Worm (Caenorhabditis elegans) whole organism, L4/young adult: ENCODE results near the gene pes-4.

Source experiments
- W03F9.2 ChIP-seq: fragments of 150-350 bp; optimal IDR thresholded peaks from 2 replicates; lab custom pipeline; 2014; ENCODE audit warnings: missing biosample characterization, missing genetic modification characterization
- dao-5 ChIP-seq: sonication (generic microtip); optimal IDR thresholded peaks from 2 replicates; lab custom pipeline; 2016; ENCODE audit warnings: missing genotype, missing genetic modification characterization, moderate library complexity, missing compliant biosample characterization
- him-1 ChIP-seq: sonication (generic microtip); optimal IDR thresholded peaks from 2 replicates; lab custom pipeline; 2016; ENCODE audit warnings: missing genotype, missing genetic modification reagents, missing genetic modification characterization, missing compliant biosample characterization

pes-4 gene

ce11 chrIII:1238704-1239103, 8.6 kb upstream of the pes-4 start, which contains the start of gene fbxa-61:
Gene fbxa-61, plus strand, starts transcription at chrIII:1239048.
- TF ChIP-seq him-1 (tag; lab: Kevin White, UChicago) (no peak), W03F9.2 (tag; lab: Kevin White, UChicago) (no peak), dao-5 (tag; lab: Kevin White, UChicago) (no peak)

- no peak for TF ChIP-seq dao-5 (tag; lab: Kevin White, UChicago)
- no peak for TF ChIP-seq him-1 (tag; lab: Kevin White, UChicago)
- TF ChIP-seq W03F9.2 (tag; lab: Kevin White, UChicago) = no peak
Observed at ce11 chrIII:1231186-1231585, 1.1 kb upstream of the pes-4 start.

- TF ChIP-seq him-1 (tag; lab: Kevin White, UChicago) (no peak), W03F9.2 (tag; lab: Kevin White, UChicago) (no peak), dao-5 (tag; lab: Kevin White, UChicago) (no peak)
Observed at ce11 chrIII:1230672-1231071, 598 bp upstream of the pes-4 start.

- no peak for TF ChIP-seq W03F9.2 (tag; lab: Kevin White, UChicago)
- TF ChIP-seq him-1 (tag; lab: Kevin White, UChicago) = no peak
- no peak for TF ChIP-seq dao-5 (tag; lab: Kevin White, UChicago)
Observed at ce11 chrIII:1229510-1229909, 564 bp downstream of the pes-4 start.

ce11 chrIII:1228593-1228992, 1.5 kb downstream of the pes-4 start:
- no peak for TF ChIP-seq W03F9.2 (tag; lab: Kevin White, UChicago)
- no peak for TF ChIP-seq dao-5 (tag; lab: Kevin White, UChicago)
- TF ChIP-seq him-1 (tag; lab: Kevin White, UChicago) = no peak

ce11 chrIII:1226256-1226655, 3.8 kb downstream of the pes-4 start:
- TF ChIP-seq W03F9.2 (tag; lab: Kevin White, UChicago) = no peak
- TF ChIP-seq him-1 (tag; lab: Kevin White, UChicago) = no peak

- TF ChIP-seq him-1 (tag; lab: Kevin White, UChicago) = no peak
- TF ChIP-seq W03F9.2 (tag; lab: Kevin White, UChicago) = no peak
- TF ChIP-seq dao-5 (tag; lab: Kevin White, UChicago) = no peak
Observed at ce11 chrIII:1225595-1225994, 4.5 kb downstream of the pes-4 start.

- no peak for TF ChIP-seq dao-5 (tag; lab: Kevin White, UChicago)
- no peak for TF ChIP-seq W03F9.2 (tag; lab: Kevin White, UChicago)
- TF ChIP-seq him-1 (tag; lab: Kevin White, UChicago) = no peak
Observed at ce11 chrIII:1225116-1225515, 5.0 kb downstream of the pes-4 start.

- TF ChIP-seq W03F9.2 (tag; lab: Kevin White, UChicago) (no peak), him-1 (tag; lab: Kevin White, UChicago) (no peak), dao-5 (tag; lab: Kevin White, UChicago) (no peak)
Observed at ce11 chrIII:1223319-1224093, 6.6 kb downstream of the pes-4 start.

- TF ChIP-seq W03F9.2 (tag; lab: Kevin White, UChicago) (no peak), him-1 (tag; lab: Kevin White, UChicago) (no peak), dao-5 (tag; lab: Kevin White, UChicago) (no peak)
Observed at ce11 chrIII:1221995-1222394, 8.1 kb downstream of the pes-4 start.

ce11 chrIII:1220012-1220411, 10.1 kb downstream of the pes-4 start:
- TF ChIP-seq dao-5 (tag; lab: Kevin White, UChicago) = no peak

- TF ChIP-seq him-1 (tag; lab: Kevin White, UChicago) = no peak
- TF ChIP-seq dao-5 (tag; lab: Kevin White, UChicago) = no peak
- TF ChIP-seq W03F9.2 (tag; lab: Kevin White, UChicago) = no peak
Observed at ce11 chrIII:1218998-1219397, 11.1 kb downstream of the pes-4 start.

ce11 chrIII:1218221-1218620, 11.9 kb downstream of the pes-4 start:
- TF ChIP-seq dao-5 (tag; lab: Kevin White, UChicago) (no peak), W03F9.2 (tag; lab: Kevin White, UChicago) (no peak), him-1 (tag; lab: Kevin White, UChicago) (no peak)

- TF ChIP-seq W03F9.2 (tag; lab: Kevin White, UChicago) (no peak), him-1 (tag; lab: Kevin White, UChicago) (no peak), dao-5 (tag; lab: Kevin White, UChicago) (no peak)
Observed at ce11 chrIII:1216096-1216495, 14.0 kb downstream of the pes-4 start.
